Fruit fly (Drosophila melanogaster) whole organism, embryonic: ENCODE data around the gene HisCl1.

Experiments used
- Antp ChIP-seq: fragments of 200-800 bp; sonication (Bioruptor generic); optimal IDR thresholded peaks from 3 replicates; lab custom pipeline; 2016; ENCODE audit warnings: missing biosample characterization, missing genetic modification characterization
- Awh ChIP-seq: fragments of 200-800 bp; sonication (Bioruptor generic); IDR thresholded peaks from 2 replicates; pipeline ENCODE4, ENCODE4 v1.3.6; 2022; ENCODE audit warnings: missing biosample characterization, missing genetic modification characterization
- B-H2 ChIP-seq: fragments of 200-800 bp; sonication (Bioruptor generic); optimal IDR thresholded peaks from 2 replicates; lab custom pipeline; 2018; ENCODE audit warnings: missing biosample characterization, mild to moderate bottlenecking, missing genetic modification characterization
- CG11695 ChIP-seq: fragments of 200-800 bp; sonication (Bioruptor generic); IDR thresholded peaks from 3 replicates; pipeline ENCODE4 v1.3.6; 2022; ENCODE audit warnings: missing biosample characterization, missing genetic modification characterization
- CG11696 ChIP-seq: fragments of 200-800 bp; sonication (Bioruptor generic); IDR thresholded peaks from 2 replicates; pipeline ENCODE4 v1.3.6; 2022; ENCODE audit warnings: missing biosample characterization, missing genetic modification characterization
- CG12104 ChIP-seq: fragments of 200-800 bp; sonication (Bioruptor generic); optimal IDR thresholded peaks from 3 replicates; lab custom pipeline; 2016; ENCODE audit warnings: missing biosample characterization, missing genetic modification characterization
- CG13894 ChIP-seq: fragments of 200-800 bp; sonication (Bioruptor generic); optimal IDR thresholded peaks from 3 replicates; lab custom pipeline; 2018; ENCODE audit warnings: missing biosample characterization, mild to moderate bottlenecking, missing genetic modification characterization, moderate library complexity
- CG14050 ChIP-seq: fragments of 200-800 bp; sonication (Bioruptor generic); IDR thresholded peaks from 3 replicates; pipeline ENCODE4 v1.3.6; 2022; ENCODE audit warnings: missing biosample characterization, missing genetic modification characterization
- CG15011 ChIP-seq: fragments of 200-800 bp; sonication (Bioruptor generic); optimal IDR thresholded peaks from 3 replicates; lab custom pipeline; 2018; ENCODE audit warnings: missing biosample characterization, mild to moderate bottlenecking, missing genetic modification characterization
- CG30431 ChIP-seq: fragments of 200-800 bp; sonication (Bioruptor generic); optimal IDR thresholded peaks from 2 replicates; lab custom pipeline; 2017; ENCODE audit warnings: missing biosample characterization, missing genetic modification characterization
- CG4282 ChIP-seq: fragments of 200-800 bp; sonication (Bioruptor generic); optimal IDR thresholded peaks from 2 replicates; lab custom pipeline; 2016; ENCODE audit warnings: missing biosample characterization, missing genetic modification characterization
- CG4404 ChIP-seq: fragments of 200-800 bp; sonication (Bioruptor generic); IDR thresholded peaks from 2 replicates; pipeline ENCODE4 v1.3.6; 2022; ENCODE audit warnings: missing biosample characterization, missing genetic modification characterization
- CG7271 ChIP-seq: fragments of 200-800 bp; sonication (Bioruptor generic); optimal IDR thresholded peaks from 2 replicates; lab custom pipeline; 2018; ENCODE audit warnings: missing biosample characterization, mild to moderate bottlenecking, missing genetic modification characterization, moderate library complexity
- CG7357 ChIP-seq: fragments of 200-800 bp; sonication (Bioruptor generic); IDR thresholded peaks from 3 replicates; pipeline ENCODE4 v1.3.6; 2022; ENCODE audit warnings: missing biosample characterization, missing genetic modification characterization
- CG7928 ChIP-seq: fragments of 200-800 bp; sonication (Bioruptor generic); optimal IDR thresholded peaks from 2 replicates; lab custom pipeline; 2017; ENCODE audit warnings: missing biosample characterization, mild to moderate bottlenecking, missing genetic modification characterization
- CG9609 ChIP-seq: fragments of 200-800 bp; sonication (Bioruptor generic); optimal IDR thresholded peaks from 3 replicates; lab custom pipeline; 2016; ENCODE audit warnings: missing biosample characterization, missing genetic modification characterization
- D ChIP-seq, 2 experiments: fragments of 200-800 bp in 1 of 2; fragments of >200 bp in 1 of 2; sonication (Bioruptor generic) in 1 of 2; optimal IDR thresholded peaks; 2 replicates in 1 of 2; 3 replicates in 1 of 2; lab custom pipeline; 2017; ENCODE audit warnings: mild to moderate bottlenecking in 1 of 2, missing biosample characterization in 1 of 2, missing genetic modification characterization in 1 of 2, missing genetic modification reagents in 1 of 2
- Dp ChIP-seq: fragments of 200-800 bp; sonication (Bioruptor generic); optimal IDR thresholded peaks from 2 replicates; lab custom pipeline; 2018; ENCODE audit warnings: missing biosample characterization, mild to moderate bottlenecking, missing genetic modification characterization, moderate library complexity
- HLH4C ChIP-seq: fragments of 200-800 bp; sonication (Bioruptor generic); IDR thresholded peaks from 3 replicates; pipeline ENCODE4 v1.3.6; 2022; ENCODE audit warnings: missing biosample characterization, missing genetic modification characterization; ENCODE audit not compliant: partially characterized antibody
- Hr39 ChIP-seq: fragments of >200 bp; optimal IDR thresholded peaks from 2 replicates; lab custom pipeline; 2017
- NC2α ChIP-seq: fragments of 200-800 bp; sonication (Bioruptor generic); optimal IDR thresholded peaks from 2 replicates; lab custom pipeline; 2016; ENCODE audit warnings: missing biosample characterization, missing genetic modification characterization
- NC2β ChIP-seq: fragments of 200-800 bp; sonication (Bioruptor generic); optimal IDR thresholded peaks from 2 replicates; lab custom pipeline; 2016; ENCODE audit warnings: missing biosample characterization, missing genetic modification characterization
- Nf-YB ChIP-seq: fragments of 200-800 bp; sonication (Bioruptor generic); optimal IDR thresholded peaks from 3 replicates; lab custom pipeline; 2019; ENCODE audit warnings: missing biosample characterization, mild to moderate bottlenecking, missing genetic modification characterization, moderate library complexity
- Nf-YC ChIP-seq: fragments of 200-800 bp; optimal IDR thresholded peaks from 3 replicates; lab custom pipeline; 2019; ENCODE audit warnings: missing biosample characterization, mild to moderate bottlenecking, missing genetic modification characterization, moderate library complexity
- Side ChIP-seq: fragments of 200-800 bp; sonication (Bioruptor generic); optimal IDR thresholded peaks from 2 replicates; lab custom pipeline; 2016; ENCODE audit warnings: missing biosample characterization, missing genetic modification characterization
- Ssrp ChIP-seq: fragments of 200-800 bp; sonication (Bioruptor generic); optimal IDR thresholded peaks from 2 replicates; lab custom pipeline; 2018; ENCODE audit warnings: missing biosample characterization, mild to moderate bottlenecking, missing genetic modification characterization, moderate library complexity
- Stat92E ChIP-seq, 3 experiments: fragments of >200 bp in 2 of 3; fragments of 200-800 bp in 1 of 3; sonication (Bioruptor generic) in 1 of 3; optimal IDR thresholded peaks; 2 replicates each; lab custom pipeline; 2017 to 2019; ENCODE audit warnings: missing biosample characterization in 3 of 3, missing genetic modification characterization in 3 of 3, mild to moderate bottlenecking in 1 of 3, moderate library complexity in 1 of 3
- bcd ChIP-seq: fragments of 200-800 bp; sonication (Bioruptor generic); optimal IDR thresholded peaks from 2 replicates; lab custom pipeline; 2017; ENCODE audit warnings: missing biosample characterization, mild to moderate bottlenecking, missing genetic modification characterization
- croc ChIP-seq: fragments of 200-800 bp; sonication (Bioruptor generic); conservative IDR thresholded peaks from 3 replicates; pipeline ENCODE4 v1.3.6; 2022; ENCODE audit warnings: missing biosample characterization, missing genetic modification characterization
- gcm ChIP-seq: fragments of 200-800 bp; sonication (Bioruptor generic); optimal IDR thresholded peaks from 2 replicates; lab custom pipeline; 2019; ENCODE audit warnings: missing biosample characterization, mild to moderate bottlenecking, missing genetic modification characterization, moderate library complexity
- lbe ChIP-seq: fragments of 200-800 bp; sonication (Bioruptor generic); optimal IDR thresholded peaks from 2 replicates; lab custom pipeline; 2016; ENCODE audit warnings: missing biosample characterization, mild to moderate bottlenecking, missing genetic modification characterization
- lola ChIP-seq, 3 experiments: fragments of >200 bp in 2 of 3; fragments of 200-800 bp in 1 of 3; sonication (Bioruptor generic) in 1 of 3; optimal IDR thresholded peaks; 2 replicates each; lab custom pipeline; 2017 to 2019; ENCODE audit warnings: missing biosample characterization in 3 of 3, missing genetic modification characterization in 3 of 3, mild to moderate bottlenecking in 1 of 3, moderate library complexity in 1 of 3
- maf-S ChIP-seq: fragments of 200-800 bp; sonication (Bioruptor generic); optimal IDR thresholded peaks from 2 replicates; lab custom pipeline; 2016; ENCODE audit warnings: missing biosample characterization, missing genetic modification characterization
- otp ChIP-seq: fragments of 200-800 bp; sonication (Bioruptor generic); IDR thresholded peaks from 3 replicates; pipeline ENCODE4, ENCODE4 v1.3.6; 2022; ENCODE audit warnings: missing biosample characterization, missing genetic modification characterization
- pan ChIP-seq, 4 experiments: fragments of >200 bp in 3 of 4; fragments of 200-800 bp in 1 of 4; sonication (Bioruptor generic) in 1 of 4; optimal IDR thresholded peaks in 3 of 4; IDR thresholded peaks in 1 of 4; 2 replicates each; pipeline versions ENCODE4 v1.3.6 to Lab custom; 2017 to 2022; ENCODE audit warnings: missing biosample characterization in 2 of 4, missing genetic modification characterization in 2 of 4, mixed read lengths in 1 of 4
- phol ChIP-seq: fragments of 200-800 bp; sonication (Bioruptor generic); optimal IDR thresholded peaks from 3 replicates; lab custom pipeline; 2018; ENCODE audit warnings: missing biosample characterization, mild to moderate bottlenecking, missing genetic modification characterization, moderate library complexity
- pros ChIP-seq: fragments of 200-800 bp; sonication (Bioruptor generic); optimal IDR thresholded peaks from 3 replicates; lab custom pipeline; 2019; ENCODE audit warnings: missing biosample characterization, mild to moderate bottlenecking, missing genetic modification characterization, moderate library complexity
- rib ChIP-seq: fragments of 200-800 bp; sonication (Bioruptor generic); IDR thresholded peaks from 2 replicates; pipeline ENCODE4 v1.3.6; 2022; ENCODE audit warnings: missing biosample characterization, missing genetic modification characterization
- schlank ChIP-seq: fragments of 200-800 bp; sonication (Bioruptor generic); optimal IDR thresholded peaks from 2 replicates; lab custom pipeline; 2018; ENCODE audit warnings: missing biosample characterization, mild to moderate bottlenecking, missing genetic modification characterization
- sim ChIP-seq: fragments of 200-800 bp; sonication (Bioruptor generic); IDR thresholded peaks from 2 replicates; pipeline ENCODE4 v1.3.6; 2022; ENCODE audit warnings: missing biosample characterization, missing genetic modification characterization
- sisA ChIP-seq: fragments of 200-800 bp; sonication (Bioruptor generic); IDR thresholded peaks from 2 replicates; pipeline ENCODE4 v1.3.6; 2022; ENCODE audit warnings: missing biosample characterization, missing genetic modification characterization
- slbo ChIP-seq: fragments of 200-800 bp; sonication (Bioruptor generic); IDR thresholded peaks from 2 replicates; pipeline ENCODE4 v1.3.6; 2022; ENCODE audit warnings: missing biosample characterization, missing genetic modification characterization
- sqz ChIP-seq: fragments of 200-800 bp; sonication (Bioruptor generic); optimal IDR thresholded peaks from 3 replicates; lab custom pipeline; 2018; ENCODE audit warnings: missing biosample characterization, mild to moderate bottlenecking, missing genetic modification characterization
- stc ChIP-seq: fragments of 200-800 bp; sonication (Bioruptor generic); IDR thresholded peaks from 2 replicates; pipeline ENCODE4 v1.3.6; 2022; ENCODE audit warnings: missing biosample characterization, missing genetic modification characterization
- tap ChIP-seq: fragments of 200-800 bp; optimal IDR thresholded peaks from 3 replicates; lab custom pipeline; 2019; ENCODE audit warnings: missing biosample characterization, mild to moderate bottlenecking, missing genetic modification characterization, moderate library complexity
- trem ChIP-seq: fragments of 200-800 bp; optimal IDR thresholded peaks from 3 replicates; lab custom pipeline; 2019; ENCODE audit warnings: missing biosample characterization, mild to moderate bottlenecking, missing genetic modification characterization, moderate library complexity
- vvl ChIP-seq: fragments of 200-800 bp; sonication (Bioruptor generic); IDR thresholded peaks from 2 replicates; pipeline ENCODE4 v1.3.6; 2022; ENCODE audit warnings: missing biosample characterization, missing genetic modification characterization
- wek ChIP-seq: fragments of 200-800 bp; sonication (Bioruptor generic); optimal IDR thresholded peaks from 3 replicates; lab custom pipeline; 2018; ENCODE audit warnings: missing biosample characterization, mild to moderate bottlenecking, missing genetic modification characterization, moderate library complexity

HisCl1 gene

DNA sequence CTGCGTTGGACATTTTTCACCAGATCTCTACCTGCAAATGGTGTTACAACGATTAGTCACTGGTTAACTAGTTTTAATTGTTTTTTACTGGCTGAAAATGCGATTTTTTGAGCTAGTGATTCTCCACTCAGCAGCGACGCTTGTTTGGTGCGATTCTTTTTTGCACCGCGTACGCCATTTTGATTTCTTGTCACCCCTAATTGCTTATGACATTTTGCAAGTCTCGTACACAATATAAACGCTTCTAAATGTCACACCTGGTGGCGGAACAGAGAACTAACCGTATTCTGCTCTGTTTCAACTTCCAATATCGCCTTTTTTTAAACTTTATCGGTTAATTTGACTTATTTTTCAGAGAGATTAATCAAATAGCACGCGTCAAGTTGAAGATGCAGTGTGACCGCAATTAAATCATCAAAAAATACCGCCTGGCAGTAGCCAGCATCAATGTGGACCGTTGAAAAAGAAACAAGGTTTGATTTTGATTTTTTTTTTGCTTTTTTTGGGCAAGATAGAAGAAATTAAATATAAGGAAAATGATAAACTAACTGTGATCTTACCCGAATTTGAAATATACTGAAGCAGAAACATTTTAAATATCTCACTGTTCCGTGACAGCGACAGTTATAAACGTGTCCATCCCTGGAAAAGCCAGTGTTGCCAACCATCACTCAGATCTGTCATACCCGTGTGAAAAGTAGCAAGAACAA, 32.1 kb downstream of the HisCl1 start, which contains the start of the genes COX5A and glo (continued):
- no peak for TF ChIP-seq D (optimal IDR thresholded peaks at IDR 0.05; lab: Kevin White, UChicago)
- peak; percentile 16 for TF ChIP-seq D (GFP tag; optimal IDR thresholded peaks at IDR 0.05; lab: Kevin White, UChicago)
- TF ChIP-seq NC2α: peak; percentile 54
- TF ChIP-seq phol (tag; lab: Kevin White, UChicago): peak; percentile 98
- peak; percentile 42; the same call in 1 of the 3 replicates for TF ChIP-seq CG7357 (GFP tag; lab: Robert Waterston, UW)
- TF ChIP-seq sisA (GFP tag; lab: Robert Waterston, UW): peak; percentile 64
- TF ChIP-seq CG13894 (tag; lab: Kevin White, UChicago): peak; percentile 70
- TF ChIP-seq schlank (tag; lab: Kevin White, UChicago): no peak
- TF ChIP-seq vvl (GFP tag; lab: Robert Waterston, UW): peak; percentile 89
- peak; percentile 83 for TF ChIP-seq Antp (GFP tag; lab: Kevin White, UChicago)
- TF ChIP-seq otp (GFP tag; lab: Robert Waterston, UW): 0 out of 3 replicates have a peak, but pooled peaks have one; percentile 54
- TF ChIP-seq HLH4C (GFP tag; lab: Robert Waterston, UW): no peak
- peak; percentile 62; the same call in 2 of the 3 replicates for TF ChIP-seq CG11695
- peak; percentile 83 for TF ChIP-seq maf-S (GFP tag; lab: Kevin White, UChicago)
- peak; percentile 80 for TF ChIP-seq Side (GFP tag; lab: Kevin White, UChicago)
- peak; percentile 90 for TF ChIP-seq NC2β (GFP tag; lab: Kevin White, UChicago)
- no peak; the same call in none of the 2 replicates for TF ChIP-seq stc
- peak; percentile 41 for TF ChIP-seq Dp (GFP tag; lab: Kevin White, UChicago)
- TF ChIP-seq slbo (GFP tag; lab: Robert Waterston, UW): peak; percentile 86
- TF ChIP-seq sqz: no peak
- peak; percentile 38 for TF ChIP-seq Nf-YB (GFP tag; lab: Kevin White, UChicago)
- TF ChIP-seq wek (GFP tag; lab: Kevin White, UChicago): peak; percentile 37
- no peak for TF ChIP-seq Hr39 (lab: Kevin White, UChicago)
- peak; percentile 72 for TF ChIP-seq bcd (GFP tag; lab: Kevin White, UChicago)
- peak; percentile 65 for TF ChIP-seq trem (tag; lab: Kevin White, UChicago)
- TF ChIP-seq gcm (GFP tag; lab: Kevin White, UChicago): peak; percentile 76
- no peak for TF ChIP-seq CG15011
- peak; percentile 21 for TF ChIP-seq pros (GFP tag; lab: Kevin White, UChicago)
- TF ChIP-seq B-H2 (GFP tag; lab: Kevin White, UChicago): peak; percentile 83
- TF ChIP-seq pan (optimal IDR thresholded peaks at IDR 0.05; lab: Kevin White, UChicago): no peak
- TF ChIP-seq pan (GFP tag; optimal IDR thresholded peaks at IDR 0.05 in 1 of 2, IDR thresholded peaks at IDR 0.05 in 1 of 2): peak in 1 of 2 experiments; percentile 75
- TF ChIP-seq CG14050 (GFP tag; lab: Robert Waterston, UW): peak; percentile 73
- TF ChIP-seq rib (GFP tag; lab: Robert Waterston, UW): peak; percentile 45; the same call in 1 of the 2 replicates
- no peak for TF ChIP-seq CG30431
- peak; percentile 63 for TF ChIP-seq croc (GFP tag; lab: Robert Waterston, UW)
- peak; percentile 85 for TF ChIP-seq CG9609 (GFP tag; lab: Kevin White, UChicago)
- TF ChIP-seq CG12104: peak; percentile 69
- peak; percentile 70 for TF ChIP-seq Awh (GFP tag; lab: Robert Waterston, UW)
- no peak for TF ChIP-seq sim
- TF ChIP-seq lola (GFP tag; optimal IDR thresholded peaks at IDR 0.05; lab: Kevin White, UChicago): peak in 1 of 3 experiments; percentile 68
- peak; percentile 45 for TF ChIP-seq Ssrp (tag; lab: Kevin White, UChicago)
- peak; percentile 59 for TF ChIP-seq CG4404 (GFP tag; lab: Robert Waterston, UW)
- peak in 1 of 3 experiments; percentile 63 for TF ChIP-seq Stat92E (GFP tag; optimal IDR thresholded peaks at IDR 0.05; lab: Kevin White, UChicago)
- TF ChIP-seq CG7928 (GFP tag; lab: Kevin White, UChicago): peak; percentile 97
- peak; percentile 55 for TF ChIP-seq Nf-YC (tag; lab: Kevin White, UChicago)
- TF ChIP-seq CG7271 (tag; lab: Kevin White, UChicago): peak; percentile 80
- TF ChIP-seq tap (tag; lab: Kevin White, UChicago): peak; percentile 33
- peak; percentile 83 for TF ChIP-seq CG4282 (GFP tag; lab: Kevin White, UChicago)
- 0 out of 2 replicates have a peak, but pooled peaks have one; percentile 46 for TF ChIP-seq CG11696 (GFP tag; lab: Robert Waterston, UW)
- peak; percentile 36 for TF ChIP-seq lbe (GFP tag; lab: Kevin White, UChicago)
